Worm (Caenorhabditis elegans) whole organism, mixed stage, embryonic: ENCODE measurements around the gene folt-3.

Experiments
- M03D4.4 ChIP-seq: sonication (generic microtip); optimal IDR thresholded peaks from 2 replicates; lab custom pipeline; 2017; ENCODE audit warnings: mild to moderate bottlenecking, missing genetic modification characterization, missing compliant biosample characterization
- bed-3 ChIP-seq: fragments of 200-800 bp; sonication (Bioruptor generic); optimal IDR thresholded peaks from 3 replicates; lab custom pipeline; 2018; ENCODE audit warnings: mild to moderate bottlenecking, missing genetic modification characterization, moderate library complexity, missing compliant biosample characterization
- ceh-39 ChIP-seq: fragments of 150-350 bp; optimal IDR thresholded peaks from 2 replicates; lab custom pipeline; 2014; ENCODE audit warnings: missing biosample characterization, missing genetic modification characterization
- ceh-43 ChIP-seq: fragments of 200-800 bp; sonication (Bioruptor generic); optimal IDR thresholded peaks from 2 replicates; lab custom pipeline; 2018; ENCODE audit warnings: mild to moderate bottlenecking, missing genetic modification characterization, moderate library complexity, missing compliant biosample characterization
- ces-1 ChIP-seq: fragments of 150-350 bp; optimal IDR thresholded peaks from 2 replicates; lab custom pipeline; 2014; ENCODE audit warnings: missing biosample characterization, missing genetic modification reagents, missing genetic modification characterization
- cnd-1 ChIP-seq: fragments of 200-800 bp; sonication (Bioruptor generic); optimal IDR thresholded peaks from 2 replicates; lab custom pipeline; 2018; ENCODE audit warnings: mild to moderate bottlenecking, missing genetic modification characterization, missing compliant biosample characterization
- drap-1 ChIP-seq: fragments of 200-800 bp; sonication (Bioruptor generic); optimal IDR thresholded peaks from 3 replicates; lab custom pipeline; 2018; ENCODE audit warnings: mild to moderate bottlenecking, missing genetic modification characterization, missing compliant biosample characterization
- elt-1 ChIP-seq: sonication (generic microtip); optimal IDR thresholded peaks from 2 replicates; lab custom pipeline; 2017; ENCODE audit warnings: missing genetic modification characterization, mild to moderate bottlenecking, missing compliant biosample characterization, antibody characterized with exemption, moderate library complexity, borderline replicate concordance; ENCODE audit not compliant: insufficient read depth
- elt-3 ChIP-seq: fragments of 150-350 bp; optimal IDR thresholded peaks from 2 replicates; lab custom pipeline; 2014; ENCODE audit warnings: missing biosample characterization, missing genetic modification characterization
- flh-1 ChIP-seq: fragments of 200-800 bp; sonication (Bioruptor generic); optimal IDR thresholded peaks from 2 replicates; lab custom pipeline; 2018; ENCODE audit warnings: mild to moderate bottlenecking, missing genetic modification characterization, moderate library complexity, missing compliant biosample characterization
- ham-2 ChIP-seq: fragments of 200-800 bp; sonication (Bioruptor generic); optimal IDR thresholded peaks from 2 replicates; lab custom pipeline; 2018; ENCODE audit warnings: mild to moderate bottlenecking, missing genetic modification characterization, missing compliant biosample characterization
- hlh-1 ChIP-seq: fragments of 150-350 bp; optimal IDR thresholded peaks from 2 replicates; lab custom pipeline; 2014; ENCODE audit warnings: missing biosample characterization, missing genetic modification reagents, missing genetic modification characterization
- lin-13 ChIP-seq: fragments of 150-350 bp; optimal IDR thresholded peaks from 2 replicates; lab custom pipeline; 2014; ENCODE audit warnings: missing biosample characterization, missing genetic modification characterization
- lin-32 ChIP-seq: fragments of 200-800 bp; sonication (Bioruptor generic); optimal IDR thresholded peaks from 2 replicates; lab custom pipeline; 2018; ENCODE audit warnings: mild to moderate bottlenecking, missing genetic modification characterization, missing compliant biosample characterization
- lsy-2 ChIP-seq: fragments of 150-350 bp; optimal IDR thresholded peaks from 2 replicates; lab custom pipeline; 2014; ENCODE audit warnings: missing biosample characterization, missing genetic modification characterization
- mep-1 ChIP-seq: fragments of 150-350 bp; optimal IDR thresholded peaks from 2 replicates; lab custom pipeline; 2017; ENCODE audit warnings: missing biosample characterization, missing genetic modification reagents, missing genetic modification characterization, inconsistent platforms
- nhr-12 ChIP-seq: fragments of 150-350 bp; optimal IDR thresholded peaks from 2 replicates; lab custom pipeline; 2014; ENCODE audit warnings: missing biosample characterization, missing genetic modification characterization
- nhr-2 ChIP-seq: fragments of 150-350 bp; optimal IDR thresholded peaks from 2 replicates; lab custom pipeline; 2014; ENCODE audit warnings: missing biosample characterization, missing genetic modification characterization
- nhr-237 ChIP-seq: fragments of 150-350 bp; optimal IDR thresholded peaks from 2 replicates; lab custom pipeline; 2014; ENCODE audit warnings: missing biosample characterization, missing genetic modification characterization
- nhr-28 ChIP-seq: fragments of 150-350 bp; optimal IDR thresholded peaks from 2 replicates; lab custom pipeline; 2014; ENCODE audit warnings: missing biosample characterization, missing genetic modification characterization
- nhr-76 ChIP-seq: sonication (generic microtip); optimal IDR thresholded peaks from 2 replicates; lab custom pipeline; 2017; ENCODE audit warnings: missing biosample characterization, missing genetic modification characterization
- pha-4 ChIP-seq: fragments of 150-350 bp; optimal IDR thresholded peaks from 2 replicates; lab custom pipeline; 2018; ENCODE audit warnings: missing biosample characterization, missing genetic modification reagents, missing genetic modification characterization
- sem-2 ChIP-seq: fragments of 200-800 bp; sonication (Bioruptor generic); optimal IDR thresholded peaks from 2 replicates; lab custom pipeline; 2018; ENCODE audit warnings: mild to moderate bottlenecking, missing genetic modification characterization, missing compliant biosample characterization
- snpc-4 ChIP-seq: fragments of 150-350 bp; optimal IDR thresholded peaks from 2 replicates; lab custom pipeline; 2014; ENCODE audit warnings: missing biosample characterization, missing genetic modification characterization
- tbx-8 ChIP-seq: fragments of 200-800 bp; sonication (Bioruptor generic); optimal IDR thresholded peaks from 2 replicates; lab custom pipeline; 2018; ENCODE audit warnings: mild to moderate bottlenecking, missing genetic modification characterization, moderate library complexity, missing compliant biosample characterization
- unc-120 ChIP-seq: sonication (generic microtip); optimal IDR thresholded peaks from 2 replicates; lab custom pipeline; 2017; ENCODE audit warnings: missing genetic modification characterization, missing compliant biosample characterization; ENCODE audit not compliant: poor library complexity, severe bottlenecking
- unc-39 ChIP-seq: fragments of 150-350 bp; optimal IDR thresholded peaks from 2 replicates; lab custom pipeline; 2014; ENCODE audit warnings: missing biosample characterization, missing genetic modification characterization
- unc-62 ChIP-seq: fragments of 150-350 bp; optimal IDR thresholded peaks from 2 replicates; lab custom pipeline; 2014; ENCODE audit warnings: missing biosample characterization, missing genetic modification reagents, missing genetic modification characterization
- zip-8 ChIP-seq: fragments of 150-350 bp; optimal IDR thresholded peaks from 2 replicates; lab custom pipeline; 2014; ENCODE audit warnings: missing biosample characterization, missing genetic modification characterization

Gene folt-3

DNA sequence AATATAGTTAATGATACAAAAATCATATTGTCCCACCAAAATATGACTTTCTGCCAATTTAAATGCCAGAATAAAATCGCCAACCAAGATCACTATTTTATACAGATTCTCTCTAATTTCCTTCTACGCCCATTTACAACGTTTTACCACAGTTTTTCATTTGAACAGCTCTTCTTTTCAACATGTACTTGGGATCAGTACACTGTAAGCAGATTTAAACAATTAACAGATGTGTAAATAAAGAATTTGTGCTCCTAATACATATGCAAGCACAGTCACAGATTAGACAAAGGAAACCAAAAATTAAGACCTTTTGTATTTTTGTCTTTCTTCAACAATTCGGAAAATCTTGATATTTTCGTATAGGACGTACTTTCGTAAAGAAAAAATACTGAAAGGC, 33.9 kb upstream of the folt-3 start, which contains the start of gene F07C4.11:
TSS of gene F07C4.11 (minus strand) at position 101 of the 400 bp plus-strand sequence.
- no peak for TF ChIP-seq lin-13 (tag; lab: Kevin White, UChicago)
- TF ChIP-seq flh-1 = no peak
- TF ChIP-seq unc-39 = no peak
- TF ChIP-seq bed-3 = no peak
- no peak for TF ChIP-seq cnd-1
- TF ChIP-seq ham-2 (GFP tag; lab: Kevin White, UChicago) = no peak
- TF ChIP-seq nhr-237 (tag; lab: Kevin White, UChicago) = no peak
- no peak for TF ChIP-seq drap-1 (GFP tag; lab: Kevin White, UChicago)
- no peak for TF ChIP-seq M03D4.4 (tag; lab: Kevin White, UChicago)
- TF ChIP-seq mep-1 (tag; lab: Kevin White, UChicago) = no peak
- no peak for TF ChIP-seq unc-120 (tag; lab: Kevin White, UChicago)
- TF ChIP-seq unc-62 (GFP tag; lab: Kevin White, UChicago) = no peak
- no peak for TF ChIP-seq hlh-1 (tag; lab: Kevin White, UChicago)
- TF ChIP-seq nhr-12 (tag; lab: Kevin White, UChicago) = no peak

DNA sequence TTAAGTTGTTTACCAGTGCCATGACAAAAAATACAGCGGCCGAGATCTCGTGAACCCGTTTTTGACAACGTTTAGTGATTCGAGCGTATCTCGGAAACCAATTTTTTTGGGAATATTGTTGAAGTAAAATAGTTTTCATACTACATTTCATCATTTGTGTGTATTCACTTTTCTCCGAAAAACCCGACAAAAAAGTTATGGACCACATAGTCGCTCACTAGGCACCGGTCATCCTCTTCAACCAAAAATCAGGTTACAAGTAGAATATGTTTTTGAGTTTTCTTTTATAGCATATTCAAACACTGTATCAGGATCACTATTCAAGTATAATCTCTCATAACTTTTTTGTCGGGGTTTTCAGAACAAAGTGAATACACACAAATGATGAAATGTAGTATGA, 32.2 kb upstream of the folt-3 start:
- TF ChIP-seq bed-3 (no peak), ham-2 (GFP tag; lab: Kevin White, UChicago) (no peak), ces-1 (GFP tag; lab: Kevin White, UChicago) (no peak), unc-39 (no peak)

DNA sequence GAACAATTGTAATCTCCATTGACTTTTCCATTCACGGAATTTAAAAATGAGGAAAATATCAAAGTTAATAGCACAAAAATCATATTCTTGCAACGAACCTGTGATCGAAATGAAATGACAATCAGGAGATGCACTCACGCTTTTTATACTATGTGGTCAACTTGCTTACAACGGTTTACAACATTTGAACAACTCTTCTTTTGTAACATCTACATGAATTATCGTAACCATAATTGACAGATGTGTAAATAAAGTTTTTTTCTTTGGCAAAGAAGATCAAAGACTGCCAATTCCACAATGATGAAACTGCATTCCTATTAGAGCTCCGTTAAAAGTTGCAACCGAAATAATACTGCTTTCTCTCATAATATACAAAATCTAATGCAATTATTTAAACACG, 30.2 kb upstream of the folt-3 start, which contains the start of gene F07C4.10:
TSS of gene F07C4.10 (minus strand) at position 101 of the 400 bp plus-strand sequence.
- TF ChIP-seq sem-2 (GFP tag; lab: Kevin White, UChicago) = no peak
- TF ChIP-seq zip-8 (tag; lab: Kevin White, UChicago) = no peak
- no peak for TF ChIP-seq snpc-4
- no peak for TF ChIP-seq ces-1 (GFP tag; lab: Kevin White, UChicago)
- no peak for TF ChIP-seq unc-39
- no peak for TF ChIP-seq unc-62 (GFP tag; lab: Kevin White, UChicago)
- no peak for TF ChIP-seq cnd-1
- no peak for TF ChIP-seq lin-32 (GFP tag; lab: Kevin White, UChicago)
- TF ChIP-seq ham-2 (GFP tag; lab: Kevin White, UChicago) = no peak
- TF ChIP-seq elt-3 (tag; lab: Kevin White, UChicago) = no peak
- TF ChIP-seq ceh-43 (GFP tag; lab: Kevin White, UChicago) = no peak
- TF ChIP-seq tbx-8 (GFP tag; lab: Kevin White, UChicago) = no peak
- no peak for TF ChIP-seq mep-1 (tag; lab: Kevin White, UChicago)
- TF ChIP-seq lsy-2 (tag; lab: Kevin White, UChicago) = no peak

DNA sequence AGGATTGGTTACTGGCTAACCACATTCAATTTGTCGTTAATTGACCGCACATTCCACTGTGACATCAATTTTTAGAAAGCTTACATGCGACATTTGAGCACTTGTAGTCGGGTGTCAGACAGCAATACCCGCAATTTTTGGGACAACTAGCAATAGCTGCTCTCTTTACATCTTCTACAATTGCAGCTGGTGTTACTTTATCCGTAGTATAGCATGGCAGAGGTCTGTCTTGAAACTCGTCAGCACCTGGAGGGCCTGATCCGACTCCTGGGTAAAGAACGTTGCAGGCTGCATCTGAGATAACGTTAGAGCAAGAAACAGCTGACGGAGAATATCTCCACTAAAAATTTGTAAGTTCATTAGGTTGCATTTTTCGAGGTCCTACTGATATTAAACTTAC, 29.8 kb upstream of the folt-3 start:
- no peak for TF ChIP-seq nhr-237 (tag; lab: Kevin White, UChicago)
- no peak for TF ChIP-seq ceh-43 (GFP tag; lab: Kevin White, UChicago)
- TF ChIP-seq drap-1 (GFP tag; lab: Kevin White, UChicago) = no peak
- no peak for TF ChIP-seq ceh-39
- no peak for TF ChIP-seq mep-1 (tag; lab: Kevin White, UChicago)
- no peak for TF ChIP-seq lin-32 (GFP tag; lab: Kevin White, UChicago)
- TF ChIP-seq pha-4 (tag; lab: Kevin White, UChicago) = no peak
- TF ChIP-seq nhr-2 = no peak
- TF ChIP-seq lin-13 (tag; lab: Kevin White, UChicago) = no peak
- no peak for TF ChIP-seq bed-3

DNA sequence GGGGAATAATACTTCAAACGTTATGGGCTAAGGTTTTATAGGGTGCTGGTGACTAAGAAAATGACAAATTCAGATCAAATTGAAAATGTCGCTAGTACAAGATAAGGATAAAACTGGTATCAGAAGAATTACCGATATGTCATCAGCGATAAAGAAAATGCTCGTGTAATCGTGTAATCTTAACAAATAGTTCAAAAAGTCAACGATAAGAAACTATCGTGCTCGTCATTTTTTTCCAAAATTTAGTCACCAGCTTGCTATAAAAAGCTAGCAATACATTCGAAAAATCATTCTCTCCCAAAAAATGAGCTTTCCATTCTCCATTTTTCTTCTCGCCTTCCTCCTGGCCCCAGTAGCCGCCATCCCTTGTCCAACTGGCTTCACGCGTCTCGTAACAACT, 28.3 kb upstream of the folt-3 start, which contains the start of gene clec-45:
TSS of gene clec-45 (plus strand) at position 301 of the 400 bp plus-strand sequence.
- no peak for TF ChIP-seq snpc-4
- TF ChIP-seq nhr-28 (tag; lab: Kevin White, UChicago) = no peak
- no peak for TF ChIP-seq ceh-39
- TF ChIP-seq ces-1 (GFP tag; lab: Kevin White, UChicago) = no peak
- TF ChIP-seq tbx-8 (GFP tag; lab: Kevin White, UChicago) = no peak
- TF ChIP-seq nhr-76 (tag; lab: Kevin White, UChicago) = no peak
- TF ChIP-seq lin-32 (GFP tag; lab: Kevin White, UChicago) = no peak
- TF ChIP-seq, all 35 proteins: peak for 0

DNA sequence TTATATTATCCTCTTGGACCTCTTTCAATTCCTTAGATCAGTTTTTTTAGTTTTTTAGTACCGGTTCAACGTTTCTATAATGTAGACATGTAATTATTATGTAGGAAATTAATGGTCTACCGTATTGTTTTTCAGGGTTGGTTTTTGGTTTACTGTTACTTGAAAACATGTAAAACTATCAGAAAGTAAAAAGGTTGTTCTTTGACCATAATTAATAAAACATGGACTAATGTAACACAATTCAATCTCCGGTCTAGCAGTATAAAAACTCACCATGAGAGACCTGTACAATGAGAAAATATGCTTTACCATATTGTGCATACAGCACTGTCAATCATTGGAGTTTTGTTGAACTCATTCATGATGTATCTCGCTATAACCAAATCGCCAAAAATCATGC, 25.9 kb upstream of the folt-3 start, which contains the start of gene srd-29:
TSS of gene srd-29 (plus strand) at position 301 of the 400 bp plus-strand sequence.
- TF ChIP-seq ces-1 (GFP tag; lab: Kevin White, UChicago) (no peak), nhr-28 (tag; lab: Kevin White, UChicago) (no peak), unc-39 (no peak), cnd-1 (no peak), elt-1 (tag; lab: Kevin White, UChicago) (no peak)
- TF ChIP-seq, all 35 proteins: peak for 0
